Worm (Caenorhabditis elegans) whole organism, L1 larva: ENCODE data around the gene mab-23.

Experiments
- C04F5.9 ChIP-seq: sonication (generic microtip); optimal IDR thresholded peaks from 2 replicates; lab custom pipeline; 2016; ENCODE audit warnings: missing genetic modification characterization, missing compliant biosample characterization
- C16A3.4 ChIP-seq: fragments of 150-350 bp; optimal IDR thresholded peaks from 2 replicates; lab custom pipeline; 2014; ENCODE audit warnings: missing biosample characterization, missing genetic modification characterization
- C34B4.2 ChIP-seq: sonication (generic microtip); optimal IDR thresholded peaks from 2 replicates; lab custom pipeline; 2017; ENCODE audit warnings: mild to moderate bottlenecking, missing genetic modification characterization, missing compliant biosample characterization
- aha-1 ChIP-seq: fragments of 150-350 bp; optimal IDR thresholded peaks from 2 replicates; lab custom pipeline; 2014; ENCODE audit warnings: missing biosample characterization, missing genetic modification characterization
- aly-2 ChIP-seq: fragments of 150-350 bp; optimal IDR thresholded peaks from 2 replicates; lab custom pipeline; 2014; ENCODE audit warnings: missing biosample characterization, missing genetic modification characterization
- blmp-1 ChIP-seq: fragments of 150-350 bp; optimal IDR thresholded peaks from 2 replicates; lab custom pipeline; 2014; ENCODE audit warnings: missing biosample characterization, missing genetic modification characterization
- ces-1 ChIP-seq: fragments of 150-350 bp; optimal IDR thresholded peaks from 2 replicates; lab custom pipeline; 2014; ENCODE audit warnings: missing biosample characterization, missing genetic modification reagents, missing genetic modification characterization
- dpl-1 ChIP-seq, 3 experiments: fragments of 150-350 bp in 2 of 3; sonication (generic microtip) in 1 of 3; optimal IDR thresholded peaks; 2 replicates each; lab custom pipeline; 2014 to 2017; ENCODE audit warnings: missing biosample characterization in 3 of 3, missing genetic modification characterization in 3 of 3, missing genetic modification reagents in 3 of 3
- dsc-1 ChIP-seq: sonication (generic microtip); optimal IDR thresholded peaks from 2 replicates; lab custom pipeline; 2016; ENCODE audit warnings: mild to moderate bottlenecking, missing genetic modification characterization, missing compliant biosample characterization
- efl-1 ChIP-seq, 4 experiments: fragments of 150-350 bp; optimal IDR thresholded peaks in 3 of 4; peaks in 1 of 4; 1 replicate in 1 of 4; 2 replicates in 3 of 4; lab custom pipeline; 2014; ENCODE audit warnings: missing biosample characterization in 2 of 4, missing genetic modification characterization in 2 of 4, missing genetic modification reagents in 2 of 4
- egl-13 ChIP-seq: sonication (generic microtip); optimal IDR thresholded peaks from 2 replicates; lab custom pipeline; 2016; ENCODE audit warnings: missing genotype, missing genetic modification reagents, missing genetic modification characterization, missing compliant biosample characterization
- egl-27 ChIP-seq, 2 experiments: fragments of 150-350 bp in 1 of 2; sonication (generic microtip); optimal IDR thresholded peaks; 3 replicates each; lab custom pipeline; 2017 to 2018; ENCODE audit warnings: missing biosample characterization in 2 of 2, missing genetic modification characterization in 2 of 2, missing genetic modification reagents in 2 of 2
- elt-2 ChIP-seq: sonication (generic microtip); optimal IDR thresholded peaks from 2 replicates; lab custom pipeline; 2016; ENCODE audit warnings: missing genetic modification characterization, mild to moderate bottlenecking, inconsistent platforms, missing compliant biosample characterization, missing genetic modification reagents
- ets-5 ChIP-seq: fragments of 200-800 bp; sonication (Bioruptor generic); IDR thresholded peaks from 2 replicates; pipeline ENCODE4 v1.3.6; 2022; ENCODE audit warnings: missing genetic modification characterization, missing compliant biosample characterization
- fkh-10 ChIP-seq: sonication (generic microtip); optimal IDR thresholded peaks from 2 replicates; lab custom pipeline; 2017; ENCODE audit warnings: missing biosample characterization, missing genetic modification reagents, missing genetic modification characterization
- fos-1 ChIP-seq: fragments of 150-350 bp; optimal IDR thresholded peaks from 2 replicates; lab custom pipeline; 2014; ENCODE audit warnings: missing biosample characterization, missing genetic modification characterization
- hlh-17 ChIP-seq: fragments of 200-800 bp; sonication (Bioruptor generic); optimal IDR thresholded peaks from 2 replicates; lab custom pipeline; 2018; ENCODE audit warnings: missing genetic modification characterization, mild to moderate bottlenecking, missing compliant biosample characterization, moderate library complexity, borderline replicate concordance
- hlh-4 ChIP-seq: sonication (generic microtip); optimal IDR thresholded peaks from 2 replicates; lab custom pipeline; 2016; ENCODE audit warnings: mild to moderate bottlenecking, missing genetic modification characterization, missing compliant biosample characterization
- hpl-2 ChIP-seq: fragments of 150-350 bp; optimal IDR thresholded peaks from 2 replicates; lab custom pipeline; 2014; ENCODE audit warnings: missing biosample characterization, missing genetic modification reagents, missing genetic modification characterization
- isw-1 ChIP-seq: fragments of 200-800 bp; sonication (Bioruptor generic); IDR thresholded peaks from 2 replicates; pipeline ENCODE4 v1.3.6; 2022; ENCODE audit warnings: missing genetic modification characterization, missing compliant biosample characterization
- lin-14 ChIP-seq: fragments of 200-800 bp; sonication (Bioruptor generic); optimal IDR thresholded peaks from 2 replicates; lab custom pipeline; 2018; ENCODE audit warnings: mild to moderate bottlenecking, missing genetic modification characterization, moderate library complexity, missing compliant biosample characterization
- lin-15B ChIP-seq: fragments of 150-350 bp; sonication (generic microtip); optimal IDR thresholded peaks from 3 replicates; lab custom pipeline; 2014; ENCODE audit warnings: missing biosample characterization, missing genetic modification characterization
- lin-35 ChIP-seq, 2 experiments: fragments of 150-350 bp; optimal IDR thresholded peaks; 2 replicates each; lab custom pipeline; 2014; ENCODE audit warnings: missing biosample characterization in 2 of 2, missing genetic modification characterization in 2 of 2, missing genetic modification reagents in 2 of 2
- lin-39 ChIP-seq: fragments of 150-350 bp; optimal IDR thresholded peaks from 2 replicates; lab custom pipeline; 2014; ENCODE audit warnings: missing biosample characterization, missing genetic modification reagents, missing genetic modification characterization
- lir-3 ChIP-seq: sonication (generic microtip); optimal IDR thresholded peaks from 2 replicates; lab custom pipeline; 2016; ENCODE audit warnings: mild to moderate bottlenecking, missing genetic modification characterization, moderate library complexity, missing compliant biosample characterization; ENCODE audit not compliant: poor library complexity
- lsy-2 ChIP-seq, 2 experiments: fragments of 150-350 bp; optimal IDR thresholded peaks; 2 replicates each; lab custom pipeline; 2014; ENCODE audit warnings: missing biosample characterization in 2 of 2, missing genetic modification characterization in 2 of 2
- mab-9 ChIP-seq: fragments of 200-800 bp; sonication (Bioruptor generic); IDR thresholded peaks from 2 replicates; pipeline ENCODE4 v1.3.6; 2022; ENCODE audit warnings: missing genetic modification reagents, missing genetic modification characterization, missing compliant biosample characterization
- mdl-1 ChIP-seq, 2 experiments: fragments of 150-350 bp; optimal IDR thresholded peaks; 2 replicates each; lab custom pipeline; 2014 to 2017; ENCODE audit warnings: missing biosample characterization in 2 of 2, missing genetic modification characterization in 2 of 2, inconsistent platforms in 1 of 2
- mef-2 ChIP-seq: fragments of 150-350 bp; optimal IDR thresholded peaks from 2 replicates; lab custom pipeline; 2014; ENCODE audit warnings: missing biosample characterization, missing genetic modification characterization
- nhr-237 ChIP-seq: fragments of 150-350 bp; optimal IDR thresholded peaks from 2 replicates; lab custom pipeline; 2014; ENCODE audit warnings: missing biosample characterization, missing genetic modification characterization
- nhr-28 ChIP-seq: fragments of 150-350 bp; optimal IDR thresholded peaks from 2 replicates; lab custom pipeline; 2014; ENCODE audit warnings: missing biosample characterization, missing genetic modification characterization
- nhr-47 ChIP-seq: sonication (generic microtip); optimal IDR thresholded peaks from 2 replicates; lab custom pipeline; 2016; ENCODE audit warnings: mild to moderate bottlenecking, missing genetic modification characterization, moderate library complexity, missing compliant biosample characterization
- nhr-71 ChIP-seq: sonication (generic microtip); optimal IDR thresholded peaks from 2 replicates; lab custom pipeline; 2016; ENCODE audit warnings: mild to moderate bottlenecking, missing genetic modification characterization, moderate library complexity, missing compliant biosample characterization
- nhr-77 ChIP-seq: fragments of 150-350 bp; optimal IDR thresholded peaks from 2 replicates; lab custom pipeline; 2014; ENCODE audit warnings: missing biosample characterization, missing genetic modification characterization
- nhr-84 ChIP-seq: sonication (generic microtip); optimal IDR thresholded peaks from 2 replicates; lab custom pipeline; 2017; ENCODE audit warnings: missing biosample characterization, missing genetic modification characterization
- nhr-85 ChIP-seq: sonication (generic microtip); peaks from one replicate; lab custom pipeline; 2016; ENCODE audit warnings: missing genetic modification characterization, inconsistent platforms, missing compliant biosample characterization
- nhr-90 ChIP-seq: sonication (generic microtip); optimal IDR thresholded peaks from 2 replicates; lab custom pipeline; 2016; ENCODE audit warnings: mild to moderate bottlenecking, missing genetic modification characterization, missing compliant biosample characterization; ENCODE audit not compliant: poor library complexity
- pag-3 ChIP-seq: sonication (generic microtip); optimal IDR thresholded peaks from 2 replicates; lab custom pipeline; 2017; ENCODE audit warnings: missing genetic modification characterization, mild to moderate bottlenecking, missing compliant biosample characterization, antibody characterized with exemption, borderline replicate concordance; ENCODE audit not compliant: insufficient read depth
- pqm-1 ChIP-seq: sonication (generic microtip); optimal IDR thresholded peaks from 3 replicates; lab custom pipeline; 2017; ENCODE audit warnings: missing biosample characterization, missing genetic modification characterization
- rnt-1 ChIP-seq: sonication (generic microtip); optimal IDR thresholded peaks from 2 replicates; lab custom pipeline; 2016; ENCODE audit warnings: mild to moderate bottlenecking, missing genetic modification characterization, moderate library complexity, missing compliant biosample characterization
- snpc-4 ChIP-seq: fragments of 150-350 bp; optimal IDR thresholded peaks from 2 replicates; lab custom pipeline; 2014; ENCODE audit warnings: missing biosample characterization, missing genetic modification characterization
- snu-23 ChIP-seq: sonication (generic microtip); optimal IDR thresholded peaks from 2 replicates; lab custom pipeline; 2016; ENCODE audit warnings: missing genetic modification characterization, missing compliant biosample characterization
- sox-4 ChIP-seq: sonication (generic microtip); optimal IDR thresholded peaks from 2 replicates; lab custom pipeline; 2016; ENCODE audit warnings: missing genetic modification characterization, missing compliant biosample characterization
- sptf-1 ChIP-seq: fragments of 150-350 bp; optimal IDR thresholded peaks from 2 replicates; lab custom pipeline; 2014; ENCODE audit warnings: missing biosample characterization, missing genetic modification characterization
- sup-37 ChIP-seq: fragments of 200-800 bp; sonication (Bioruptor generic); optimal IDR thresholded peaks from 2 replicates; lab custom pipeline; 2018; ENCODE audit warnings: mild to moderate bottlenecking, missing genetic modification characterization, missing compliant biosample characterization
- tbx-2 ChIP-seq: sonication (generic microtip); optimal IDR thresholded peaks from 2 replicates; lab custom pipeline; 2016; ENCODE audit warnings: missing genetic modification characterization, missing compliant biosample characterization
- unc-98 ChIP-seq: fragments of 200-800 bp; sonication (Bioruptor generic); IDR thresholded peaks from 2 replicates; pipeline ENCODE4 v1.3.6; 2022; ENCODE audit warnings: missing genetic modification characterization, missing compliant biosample characterization
- zip-4 ChIP-seq: fragments of 200-800 bp; sonication (Bioruptor generic); optimal IDR thresholded peaks from 2 replicates; lab custom pipeline; 2018; ENCODE audit warnings: mild to moderate bottlenecking, missing genetic modification characterization, moderate library complexity, missing compliant biosample characterization
- ztf-11 ChIP-seq, 2 experiments: sonication (generic microtip); optimal IDR thresholded peaks; 2 replicates each; lab custom pipeline; 2016 to 2017; ENCODE audit warnings: missing genetic modification characterization in 2 of 2, missing biosample characterization in 1 of 2, missing compliant biosample characterization in 1 of 2
- ztf-4 ChIP-seq: fragments of 150-350 bp; optimal IDR thresholded peaks from 2 replicates; lab custom pipeline; 2014; ENCODE audit warnings: missing biosample characterization, missing genetic modification characterization

Gene mab-23

ce11 chrV:10675978-10676377 is 43.1 kb downstream of the mab-23 start:
- TF ChIP-seq lin-14 (GFP tag; lab: Kevin White, UChicago) = peak; percentile 29
- no peak for TF ChIP-seq snu-23
- TF ChIP-seq nhr-77 (tag; lab: Kevin White, UChicago) = no peak
- no peak for TF ChIP-seq ces-1
- no peak for TF ChIP-seq C34B4.2 (tag; lab: Kevin White, UChicago)
- TF ChIP-seq nhr-237 (tag; lab: Kevin White, UChicago) = no peak
- TF ChIP-seq snpc-4 (tag; lab: Kevin White, UChicago) = no peak
- no peak for TF ChIP-seq sox-4
- no peak for TF ChIP-seq mdl-1 (tag; optimal IDR thresholded peaks at IDR 0.05; lab: Kevin White, UChicago)
- TF ChIP-seq egl-13 (tag; lab: Kevin White, UChicago) = no peak
- TF ChIP-seq lin-39 = no peak
- TF ChIP-seq dsc-1 = peak; percentile 4
- TF ChIP-seq blmp-1 (tag; lab: Kevin White, UChicago) = no peak
- no peak for TF ChIP-seq mef-2 (tag; lab: Kevin White, UChicago)
- TF ChIP-seq aha-1 = no peak
- TF ChIP-seq nhr-71 (tag; lab: Kevin White, UChicago) = peak; percentile 15

- TF ChIP-seq ztf-4 (no peak), mab-9 (GFP tag; lab: Robert Waterston, UW) (no peak), C16A3.4 (tag; lab: Kevin White, UChicago) (no peak), ces-1 (no peak), elt-2 (tag; lab: Kevin White, UChicago) (no peak), pqm-1 (tag; lab: Kevin White, UChicago) (no peak), fkh-10 (GFP tag; lab: Kevin White, UChicago) (peak; percentile 45), lin-14 (GFP tag; lab: Kevin White, UChicago) (peak; percentile 88), pag-3 (tag; lab: Kevin White, UChicago) (no peak), lin-35 (GFP tag; optimal IDR thresholded peaks at IDR 0.05; lab: Kevin White, UChicago) (no peak), efl-1 (optimal IDR thresholded peaks at IDR 0.05; lab: Kevin White, UChicago) (peak; percentile 13 to 29), efl-1 (GFP tag; optimal IDR thresholded peaks at IDR 0.05 in 1 of 2; lab: Kevin White, UChicago) (no peak), snpc-4 (tag; lab: Kevin White, UChicago) (no peak), egl-13 (tag; lab: Kevin White, UChicago) (no peak), nhr-47 (tag; lab: Kevin White, UChicago) (peak; percentile 37), dpl-1 (GFP tag; optimal IDR thresholded peaks at IDR 0.05; lab: Kevin White, UChicago) (peak in 1 of 3 experiments; percentile 12), sup-37 (GFP tag; lab: Kevin White, UChicago) (no peak), rnt-1 (tag; lab: Kevin White, UChicago) (peak; percentile 28), lir-3 (tag; lab: Kevin White, UChicago) (no peak), C34B4.2 (tag; lab: Kevin White, UChicago) (no peak), nhr-90 (no peak), fos-1 (no peak), nhr-84 (tag; lab: Kevin White, UChicago) (no peak), isw-1 (GFP tag; lab: Robert Waterston, UW) (no peak), lsy-2 (tag; optimal IDR thresholded peaks at IDR 0.05; lab: Kevin White, UChicago) (peak in 1 of 2 experiments; percentile 55), unc-98 (GFP tag; lab: Robert Waterston, UW) (no peak), ets-5 (GFP tag; lab: Robert Waterston, UW) (no peak), lin-15B (tag; lab: Kevin White, UChicago) (no peak), tbx-2 (tag; lab: Kevin White, UChicago) (no peak), nhr-71 (tag; lab: Kevin White, UChicago) (peak; percentile 51), nhr-237 (tag; lab: Kevin White, UChicago) (no peak), hlh-4 (tag; lab: Kevin White, UChicago) (no peak), sptf-1 (tag; lab: Kevin White, UChicago) (no peak), hpl-2 (GFP tag; lab: Kevin White, UChicago) (no peak), nhr-85 (tag; lab: Kevin White, UChicago) (no peak), nhr-28 (no peak), egl-27 (tag; optimal IDR thresholded peaks at IDR 0.05; lab: Kevin White, UChicago) (no peak), hlh-17 (GFP tag; lab: Kevin White, UChicago) (no peak), ztf-11 (tag; optimal IDR thresholded peaks at IDR 0.05; lab: Kevin White, UChicago) (no peak), C04F5.9 (tag; lab: Kevin White, UChicago) (no peak), zip-4 (GFP tag; lab: Kevin White, UChicago) (no peak), aly-2 (tag; lab: Kevin White, UChicago) (no peak), lin-39 (no peak), mef-2 (tag; lab: Kevin White, UChicago) (no peak)
Observed at ce11 chrV:10677459-10677858, 44.6 kb downstream of the mab-23 start.
